Worm (Caenorhabditis elegans): ENCODE data around the gene C45B11.8.

DNA sequence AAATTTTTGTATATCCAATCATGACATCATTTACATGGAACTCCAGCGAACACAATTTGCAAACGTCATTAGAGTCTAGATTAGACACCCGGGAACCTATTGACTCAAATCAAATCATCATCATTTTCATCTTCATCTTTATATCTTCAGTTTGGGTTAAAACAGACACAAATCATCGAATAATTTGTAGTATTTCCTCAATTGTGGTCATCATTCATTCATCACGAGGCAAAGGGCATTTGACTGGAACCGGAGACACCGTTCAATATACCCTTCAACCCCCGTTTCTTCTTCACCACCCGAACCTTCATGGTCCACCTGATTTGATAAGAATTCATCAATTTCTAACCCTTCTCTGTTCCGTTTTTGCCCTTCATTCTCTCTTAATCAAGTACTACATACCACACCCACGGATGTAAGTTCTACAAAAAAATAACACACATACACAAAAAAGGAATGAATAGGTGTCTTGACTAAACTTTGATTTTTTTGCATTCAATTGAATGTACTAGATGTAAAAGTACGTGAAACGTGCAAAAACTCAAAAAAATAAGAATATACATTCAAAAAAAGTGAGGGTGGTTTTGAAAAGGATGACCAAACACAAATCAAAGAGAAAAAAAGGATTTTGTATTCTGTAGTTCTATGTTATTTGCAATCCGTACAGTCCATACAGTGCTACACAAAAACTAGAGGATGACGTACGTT is 23.6 kb upstream of the C45B11.8 start:
- TF ChIP-seq ama-1 (optimal IDR thresholded peaks at IDR 0.05), result no peak
- no peak for TF ChIP-seq B0310.2 (tag; optimal IDR thresholded peaks at IDR 0.05)
- no peak for TF ChIP-seq flt-1 (GFP tag; IDR thresholded peaks at IDR 0.05)
- TF ChIP-seq tbx-11 (GFP tag; IDR thresholded peaks at IDR 0.05), result no peak
- TF ChIP-seq F13C5.2 (tag; optimal IDR thresholded peaks at IDR 0.05), result no peak
- TF ChIP-seq ceh-13 (GFP tag; optimal IDR thresholded peaks at IDR 0.05), result no peak
- no peak for TF ChIP-seq pes-1 (GFP tag; IDR thresholded peaks at IDR 0.05)
- TF ChIP-seq hmbx-1 (tag; optimal IDR thresholded peaks at IDR 0.05), result no peak
- no peak for TF ChIP-seq tbx-37 (GFP tag; conservative IDR thresholded peaks at IDR 0.05)
- no peak for TF ChIP-seq hnd-1 (tag; optimal IDR thresholded peaks at IDR 0.05)
- TF ChIP-seq hmg-4 (GFP tag; optimal IDR thresholded peaks at IDR 0.05), result no peak
- no peak for TF ChIP-seq ets-7 (tag; optimal IDR thresholded peaks at IDR 0.05)

Data from whole organism, early embryonic.